Worm (Caenorhabditis elegans) whole organism, L1 larva: ENCODE data around the gene pxf-1.

Source experiments
- aha-1 ChIP-seq: fragments of 150-350 bp; optimal IDR thresholded peaks from 2 replicates; lab custom pipeline; 2014; ENCODE audit warnings: missing biosample characterization, missing genetic modification characterization
- dpl-1 ChIP-seq, 3 experiments: fragments of 150-350 bp in 2 of 3; sonication (generic microtip) in 1 of 3; optimal IDR thresholded peaks; 2 replicates each; lab custom pipeline; 2014 to 2017; ENCODE audit warnings: missing biosample characterization in 3 of 3, missing genetic modification characterization in 3 of 3, missing genetic modification reagents in 3 of 3
- nhr-28 ChIP-seq: fragments of 150-350 bp; optimal IDR thresholded peaks from 2 replicates; lab custom pipeline; 2014; ENCODE audit warnings: missing biosample characterization, missing genetic modification characterization

ce11 chrIV:10215393-10215792 is 41.3 kb upstream of the pxf-1 start:
- TF ChIP-seq aha-1 (tag; lab: Kevin White, UChicago) (no peak), nhr-28 (tag; lab: Kevin White, UChicago) (no peak), dpl-1 (GFP tag; optimal IDR thresholded peaks at IDR 0.05; lab: Kevin White, UChicago) (no peak)
